Worm (Caenorhabditis elegans) whole organism, mixed stage, embryonic: ENCODE measurements around the gene emc-5.

Experiments used
- M03D4.4 ChIP-seq: sonication (generic microtip); optimal IDR thresholded peaks from 2 replicates; lab custom pipeline; 2017; ENCODE audit warnings: mild to moderate bottlenecking, missing genetic modification characterization, missing compliant biosample characterization
- bed-3 ChIP-seq: fragments of 200-800 bp; sonication (Bioruptor generic); optimal IDR thresholded peaks from 3 replicates; lab custom pipeline; 2018; ENCODE audit warnings: mild to moderate bottlenecking, missing genetic modification characterization, moderate library complexity, missing compliant biosample characterization
- blmp-1 ChIP-seq: fragments of 150-350 bp; optimal IDR thresholded peaks from 2 replicates; lab custom pipeline; 2014; ENCODE audit warnings: missing biosample characterization, missing genetic modification characterization
- ceh-39 ChIP-seq: fragments of 150-350 bp; optimal IDR thresholded peaks from 2 replicates; lab custom pipeline; 2014; ENCODE audit warnings: missing biosample characterization, missing genetic modification characterization
- ceh-43 ChIP-seq: fragments of 200-800 bp; sonication (Bioruptor generic); optimal IDR thresholded peaks from 2 replicates; lab custom pipeline; 2018; ENCODE audit warnings: mild to moderate bottlenecking, missing genetic modification characterization, moderate library complexity, missing compliant biosample characterization
- ceh-83 ChIP-seq: fragments of 200-800 bp; sonication (Bioruptor generic); optimal IDR thresholded peaks from 2 replicates; lab custom pipeline; 2018; ENCODE audit warnings: mild to moderate bottlenecking, missing genetic modification characterization, missing compliant biosample characterization
- ces-1 ChIP-seq: fragments of 150-350 bp; optimal IDR thresholded peaks from 2 replicates; lab custom pipeline; 2014; ENCODE audit warnings: missing biosample characterization, missing genetic modification reagents, missing genetic modification characterization
- cnd-1 ChIP-seq: fragments of 200-800 bp; sonication (Bioruptor generic); optimal IDR thresholded peaks from 2 replicates; lab custom pipeline; 2018; ENCODE audit warnings: mild to moderate bottlenecking, missing genetic modification characterization, missing compliant biosample characterization
- drap-1 ChIP-seq: fragments of 200-800 bp; sonication (Bioruptor generic); optimal IDR thresholded peaks from 3 replicates; lab custom pipeline; 2018; ENCODE audit warnings: mild to moderate bottlenecking, missing genetic modification characterization, missing compliant biosample characterization
- elt-1 ChIP-seq: sonication (generic microtip); optimal IDR thresholded peaks from 2 replicates; lab custom pipeline; 2017; ENCODE audit warnings: missing genetic modification characterization, mild to moderate bottlenecking, missing compliant biosample characterization, antibody characterized with exemption, moderate library complexity, borderline replicate concordance; ENCODE audit not compliant: insufficient read depth
- elt-3 ChIP-seq: fragments of 150-350 bp; optimal IDR thresholded peaks from 2 replicates; lab custom pipeline; 2014; ENCODE audit warnings: missing biosample characterization, missing genetic modification characterization
- flh-1 ChIP-seq: fragments of 200-800 bp; sonication (Bioruptor generic); optimal IDR thresholded peaks from 2 replicates; lab custom pipeline; 2018; ENCODE audit warnings: mild to moderate bottlenecking, missing genetic modification characterization, moderate library complexity, missing compliant biosample characterization
- ham-2 ChIP-seq: fragments of 200-800 bp; sonication (Bioruptor generic); optimal IDR thresholded peaks from 2 replicates; lab custom pipeline; 2018; ENCODE audit warnings: mild to moderate bottlenecking, missing genetic modification characterization, missing compliant biosample characterization
- hlh-1 ChIP-seq: fragments of 150-350 bp; optimal IDR thresholded peaks from 2 replicates; lab custom pipeline; 2014; ENCODE audit warnings: missing biosample characterization, missing genetic modification reagents, missing genetic modification characterization
- lin-13 ChIP-seq: fragments of 150-350 bp; optimal IDR thresholded peaks from 2 replicates; lab custom pipeline; 2014; ENCODE audit warnings: missing biosample characterization, missing genetic modification characterization
- lin-32 ChIP-seq: fragments of 200-800 bp; sonication (Bioruptor generic); optimal IDR thresholded peaks from 2 replicates; lab custom pipeline; 2018; ENCODE audit warnings: mild to moderate bottlenecking, missing genetic modification characterization, missing compliant biosample characterization
- lsy-2 ChIP-seq: fragments of 150-350 bp; optimal IDR thresholded peaks from 2 replicates; lab custom pipeline; 2014; ENCODE audit warnings: missing biosample characterization, missing genetic modification characterization
- mab-5 ChIP-seq: fragments of 150-350 bp; optimal IDR thresholded peaks from 2 replicates; lab custom pipeline; 2014; ENCODE audit warnings: missing biosample characterization, missing genetic modification characterization
- mep-1 ChIP-seq: fragments of 150-350 bp; optimal IDR thresholded peaks from 2 replicates; lab custom pipeline; 2017; ENCODE audit warnings: missing biosample characterization, missing genetic modification reagents, missing genetic modification characterization, inconsistent platforms
- mls-2 ChIP-seq: sonication (generic microtip); optimal IDR thresholded peaks from 2 replicates; lab custom pipeline; 2016; ENCODE audit warnings: mild to moderate bottlenecking, missing genetic modification characterization, moderate library complexity, missing compliant biosample characterization
- nhr-12 ChIP-seq: fragments of 150-350 bp; optimal IDR thresholded peaks from 2 replicates; lab custom pipeline; 2014; ENCODE audit warnings: missing biosample characterization, missing genetic modification characterization
- nhr-2 ChIP-seq: fragments of 150-350 bp; optimal IDR thresholded peaks from 2 replicates; lab custom pipeline; 2014; ENCODE audit warnings: missing biosample characterization, missing genetic modification characterization
- nhr-237 ChIP-seq: fragments of 150-350 bp; optimal IDR thresholded peaks from 2 replicates; lab custom pipeline; 2014; ENCODE audit warnings: missing biosample characterization, missing genetic modification characterization
- nhr-28 ChIP-seq: fragments of 150-350 bp; optimal IDR thresholded peaks from 2 replicates; lab custom pipeline; 2014; ENCODE audit warnings: missing biosample characterization, missing genetic modification characterization
- nhr-76 ChIP-seq: sonication (generic microtip); optimal IDR thresholded peaks from 2 replicates; lab custom pipeline; 2017; ENCODE audit warnings: missing biosample characterization, missing genetic modification characterization
- pha-4 ChIP-seq: fragments of 150-350 bp; optimal IDR thresholded peaks from 2 replicates; lab custom pipeline; 2018; ENCODE audit warnings: missing biosample characterization, missing genetic modification reagents, missing genetic modification characterization
- sem-2 ChIP-seq: fragments of 200-800 bp; sonication (Bioruptor generic); optimal IDR thresholded peaks from 2 replicates; lab custom pipeline; 2018; ENCODE audit warnings: mild to moderate bottlenecking, missing genetic modification characterization, missing compliant biosample characterization
- snpc-4 ChIP-seq: fragments of 150-350 bp; optimal IDR thresholded peaks from 2 replicates; lab custom pipeline; 2014; ENCODE audit warnings: missing biosample characterization, missing genetic modification characterization
- sptf-1 ChIP-seq: sonication (generic microtip); optimal IDR thresholded peaks from 2 replicates; lab custom pipeline; 2017; ENCODE audit warnings: mild to moderate bottlenecking, missing genetic modification characterization, moderate library complexity, missing compliant biosample characterization
- tbx-8 ChIP-seq: fragments of 200-800 bp; sonication (Bioruptor generic); optimal IDR thresholded peaks from 2 replicates; lab custom pipeline; 2018; ENCODE audit warnings: mild to moderate bottlenecking, missing genetic modification characterization, moderate library complexity, missing compliant biosample characterization
- unc-120 ChIP-seq: sonication (generic microtip); optimal IDR thresholded peaks from 2 replicates; lab custom pipeline; 2017; ENCODE audit warnings: missing genetic modification characterization, missing compliant biosample characterization; ENCODE audit not compliant: poor library complexity, severe bottlenecking
- unc-39 ChIP-seq: fragments of 150-350 bp; optimal IDR thresholded peaks from 2 replicates; lab custom pipeline; 2014; ENCODE audit warnings: missing biosample characterization, missing genetic modification characterization
- unc-62 ChIP-seq: fragments of 150-350 bp; optimal IDR thresholded peaks from 2 replicates; lab custom pipeline; 2014; ENCODE audit warnings: missing biosample characterization, missing genetic modification reagents, missing genetic modification characterization
- zip-8 ChIP-seq: fragments of 150-350 bp; optimal IDR thresholded peaks from 2 replicates; lab custom pipeline; 2014; ENCODE audit warnings: missing biosample characterization, missing genetic modification characterization

Gene emc-5

ce11 chrII:11537606-11538016, 41.0 kb downstream of the emc-5 start:
- TF ChIP-seq ceh-83 (GFP tag; lab: Kevin White, UChicago): peak; percentile 86
- TF ChIP-seq nhr-12: no peak
- no peak for TF ChIP-seq mep-1 (tag; lab: Kevin White, UChicago)
- no peak for TF ChIP-seq nhr-237 (tag; lab: Kevin White, UChicago)
- TF ChIP-seq nhr-28 (tag; lab: Kevin White, UChicago): no peak
- TF ChIP-seq blmp-1 (tag; lab: Kevin White, UChicago): no peak
- TF ChIP-seq cnd-1: no peak
- no peak for TF ChIP-seq flh-1 (GFP tag; lab: Kevin White, UChicago)
- no peak for TF ChIP-seq snpc-4
- TF ChIP-seq lin-32 (GFP tag; lab: Kevin White, UChicago): no peak
- TF ChIP-seq lsy-2 (tag; lab: Kevin White, UChicago): no peak
- no peak for TF ChIP-seq drap-1 (GFP tag; lab: Kevin White, UChicago)
- TF ChIP-seq sem-2 (GFP tag; lab: Kevin White, UChicago): peak; percentile 60
- no peak for TF ChIP-seq unc-62 (GFP tag; lab: Kevin White, UChicago)
- TF ChIP-seq M03D4.4: peak; percentile 34
- no peak for TF ChIP-seq elt-3
- no peak for TF ChIP-seq ces-1 (GFP tag; lab: Kevin White, UChicago)
- TF ChIP-seq ceh-43 (GFP tag; lab: Kevin White, UChicago): no peak
- TF ChIP-seq unc-39: no peak
- peak; percentile 27 for TF ChIP-seq mls-2 (tag; lab: Kevin White, UChicago)
- TF ChIP-seq hlh-1 (tag; lab: Kevin White, UChicago): no peak
- TF ChIP-seq zip-8 (tag; lab: Kevin White, UChicago): no peak
- TF ChIP-seq nhr-2 (tag; lab: Kevin White, UChicago): no peak
- peak; percentile 35 for TF ChIP-seq tbx-8 (GFP tag; lab: Kevin White, UChicago)
- no peak for TF ChIP-seq mab-5 (tag; lab: Kevin White, UChicago)
- TF ChIP-seq ceh-39 (tag; lab: Kevin White, UChicago): no peak

- no peak for TF ChIP-seq zip-8 (tag; lab: Kevin White, UChicago)
- peak; percentile 4 for TF ChIP-seq lsy-2 (tag; lab: Kevin White, UChicago)
- no peak for TF ChIP-seq nhr-76
- TF ChIP-seq unc-62 (GFP tag; lab: Kevin White, UChicago): no peak
- TF ChIP-seq sem-2 (GFP tag; lab: Kevin White, UChicago): no peak
- TF ChIP-seq pha-4 (tag; lab: Kevin White, UChicago): no peak
Observed at ce11 chrII:11538741-11539140, 42.2 kb downstream of the emc-5 start, which contains the start of gene Y62F5A.9. TSS of gene Y62F5A.9 (minus strand) at chrII:11538841.

- TF ChIP-seq pha-4 (tag; lab: Kevin White, UChicago): no peak
- TF ChIP-seq elt-1: no peak
- TF ChIP-seq sptf-1 (tag; lab: Kevin White, UChicago): peak; percentile 58
- TF ChIP-seq lsy-2 (tag; lab: Kevin White, UChicago): peak; percentile 8
- no peak for TF ChIP-seq flh-1 (GFP tag; lab: Kevin White, UChicago)
- no peak for TF ChIP-seq blmp-1 (tag; lab: Kevin White, UChicago)
- TF ChIP-seq nhr-12: no peak
- TF ChIP-seq ceh-43 (GFP tag; lab: Kevin White, UChicago): no peak
- no peak for TF ChIP-seq unc-120
- peak; percentile 59 for TF ChIP-seq ces-1 (GFP tag; lab: Kevin White, UChicago)
- no peak for TF ChIP-seq lin-13
Observed at ce11 chrII:11542385-11542784, 45.8 kb downstream of the emc-5 start, which contains the start of gene gtf-2E2. TSS of gene gtf-2E2 (minus strand) at chrII:11542495.

ce11 chrII:11542958-11543357, 46.4 kb downstream of the emc-5 start:
- TF ChIP-seq cnd-1: peak; percentile 56
- no peak for TF ChIP-seq lin-32 (GFP tag; lab: Kevin White, UChicago)
- TF ChIP-seq ceh-39 (tag; lab: Kevin White, UChicago): no peak
- no peak for TF ChIP-seq blmp-1 (tag; lab: Kevin White, UChicago)
- TF ChIP-seq zip-8 (tag; lab: Kevin White, UChicago): peak; percentile 62
- TF ChIP-seq nhr-2 (tag; lab: Kevin White, UChicago): peak; percentile 6

ce11 chrII:11544714-11545113, 48.1 kb downstream of the emc-5 start, which contains the start of gene F54D5.9:
TSS of gene F54D5.9 (minus strand) at chrII:11544828.
- TF ChIP-seq elt-1 (no peak), mep-1 (tag; lab: Kevin White, UChicago) (no peak), ceh-43 (GFP tag; lab: Kevin White, UChicago) (no peak), unc-120 (no peak), ceh-39 (tag; lab: Kevin White, UChicago) (no peak), ceh-83 (GFP tag; lab: Kevin White, UChicago) (no peak), bed-3 (GFP tag; lab: Kevin White, UChicago) (no peak), ham-2 (GFP tag; lab: Kevin White, UChicago) (no peak), lin-32 (GFP tag; lab: Kevin White, UChicago) (no peak), blmp-1 (tag; lab: Kevin White, UChicago) (no peak)
